Worm (Caenorhabditis elegans): Measurements from ENCODE around the gene pgp-5.

DNA sequence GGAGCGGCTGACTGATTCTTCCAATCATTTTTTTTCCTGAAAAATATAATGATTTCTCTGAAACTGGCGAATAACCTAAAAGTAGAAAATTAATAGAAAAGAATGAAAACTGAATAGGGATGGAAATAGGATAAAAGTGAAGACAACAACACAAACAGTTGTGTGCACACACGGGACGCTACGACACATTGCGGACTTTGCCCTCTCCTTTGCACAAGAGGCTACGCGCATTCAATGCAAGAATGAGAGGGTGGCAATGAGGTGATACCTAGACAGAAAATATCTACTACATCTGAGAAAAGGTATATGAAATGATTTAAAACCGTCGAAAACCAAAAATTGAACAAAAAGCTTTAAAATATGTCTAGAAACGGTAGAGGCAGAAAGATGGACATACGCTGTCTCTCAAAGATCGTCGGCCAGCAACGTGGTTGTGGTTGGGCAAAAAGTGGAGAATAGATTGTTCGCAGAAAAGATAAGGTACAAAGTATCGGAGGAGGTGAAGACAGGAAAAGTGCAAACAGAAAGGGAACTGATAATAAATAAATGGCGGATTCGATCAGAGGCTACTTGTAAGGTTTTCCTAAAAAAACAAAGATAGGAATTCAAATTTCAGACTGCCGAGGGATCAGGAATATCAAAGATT, 41.1 kb upstream of the pgp-5 start, which contains the start of gene suca-1:
- TF ChIP-seq lin-39 (tag; optimal IDR thresholded peaks at IDR 0.05) = no peak
- no peak for TF ChIP-seq unc-62 (GFP tag; optimal IDR thresholded peaks at IDR 0.05)
- peak; percentile 67 for TF ChIP-seq nhr-25 (tag; optimal IDR thresholded peaks at IDR 0.05)
- TF ChIP-seq nhr-11 (tag; optimal IDR thresholded peaks at IDR 0.05) = no peak
- no peak for TF ChIP-seq nhr-237 (tag; optimal IDR thresholded peaks at IDR 0.05)
- no peak for TF ChIP-seq daf-12 (tag; optimal IDR thresholded peaks at IDR 0.05)
- TF ChIP-seq zag-1 (tag; optimal IDR thresholded peaks at IDR 0.05) = no peak
- TF ChIP-seq ceh-9 (tag; optimal IDR thresholded peaks at IDR 0.05) = no peak
- TF ChIP-seq R02D3.7 (tag; optimal IDR thresholded peaks at IDR 0.05) = no peak
- TF ChIP-seq ztf-11 (tag; optimal IDR thresholded peaks at IDR 0.05) = no peak

All from whole organism, L3 larva.